Worm (Caenorhabditis elegans) whole organism, L4 larva: ENCODE data around the gene Y14H12B.1.

ENCODE experiments used
- F49E8.2 ChIP-seq: sonication (generic microtip); optimal IDR thresholded peaks from 2 replicates; lab custom pipeline; 2016; ENCODE audit warnings: missing compliant biosample characterization, mild to moderate bottlenecking, missing genetic modification characterization, borderline replicate concordance
- daf-12 ChIP-seq: fragments of 150-350 bp; optimal IDR thresholded peaks from 2 replicates; lab custom pipeline; 2014; ENCODE audit warnings: missing biosample characterization, missing genetic modification reagents, missing genetic modification characterization
- pha-4 ChIP-seq, 2 experiments: fragments of 150-350 bp in 1 of 2; fragments of 200-800 bp in 1 of 2; sonication (Bioruptor generic) in 1 of 2; IDR thresholded peaks in 1 of 2; optimal IDR thresholded peaks in 1 of 2; 2 replicates each; pipeline versions ENCODE4 v1.3.6 to Lab custom; 2014 to 2022; ENCODE audit warnings: missing genetic modification characterization in 2 of 2, missing genetic modification reagents in 2 of 2, missing biosample characterization in 1 of 2, missing compliant biosample characterization in 1 of 2
- zag-1 ChIP-seq: fragments of 150-350 bp; optimal IDR thresholded peaks from 2 replicates; lab custom pipeline; 2014; ENCODE audit warnings: missing biosample characterization, missing genetic modification characterization

DNA sequence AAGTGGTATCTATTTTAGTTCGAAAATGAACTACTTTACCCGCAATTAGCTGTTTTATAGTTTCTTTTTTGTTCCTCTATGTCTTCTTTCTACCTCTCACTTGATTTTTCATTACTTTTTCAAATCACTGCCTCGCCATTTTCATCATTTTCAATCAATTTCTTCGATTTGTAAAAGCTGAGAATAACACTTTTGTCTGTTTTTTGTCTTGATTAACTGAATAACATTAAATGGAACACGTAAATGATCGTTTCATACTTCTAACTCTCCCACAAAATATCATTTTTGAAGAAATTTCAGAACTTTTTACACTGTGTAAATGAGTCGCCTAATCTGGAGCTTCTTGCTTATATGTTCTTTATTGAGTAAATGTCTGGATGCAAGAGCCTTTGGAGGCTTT lies 33.1 kb upstream of the Y14H12B.1 start, which contains the start of gene F53C3.4:
- TF ChIP-seq F49E8.2 (tag; lab: Kevin White, UChicago) (no peak), zag-1 (tag; lab: Kevin White, UChicago) (no peak), pha-4 (GFP tag; IDR thresholded peaks at IDR 0.05; lab: Robert Waterston, UW) (no peak), pha-4 (tag; optimal IDR thresholded peaks at IDR 0.05; lab: Kevin White, UChicago) (no peak), daf-12 (tag; lab: Kevin White, UChicago) (no peak)
